Worm (Caenorhabditis elegans): ENCODE measurements around the gene ZK418.10.

Gene ZK418.10

ce11 chrIII:7069981-7070380 is 20.5 kb downstream of the ZK418.10 start, which contains the start of gene tmem-17:
tmem-17 (plus strand) TSS chrIII:7070281.
- no peak for TF ChIP-seq egl-27 (tag; optimal IDR thresholded peaks at IDR 0.05)
- no peak for TF ChIP-seq nhr-6 (tag; optimal IDR thresholded peaks at IDR 0.05)
- TF ChIP-seq ztf-11 (tag; optimal IDR thresholded peaks at IDR 0.05): no peak
- no peak for TF ChIP-seq nhr-237 (tag; optimal IDR thresholded peaks at IDR 0.05)
- TF ChIP-seq fos-1 (tag; optimal IDR thresholded peaks at IDR 0.05): no peak
- no peak for TF ChIP-seq ceh-82 (tag; optimal IDR thresholded peaks at IDR 0.05)
- TF ChIP-seq unc-62 (GFP tag; optimal IDR thresholded peaks at IDR 0.05): no peak
- TF ChIP-seq mdl-1 (tag; optimal IDR thresholded peaks at IDR 0.05): no peak
- TF ChIP-seq alr-1 (tag; optimal IDR thresholded peaks at IDR 0.05): no peak
- TF ChIP-seq aly-2 (tag; optimal IDR thresholded peaks at IDR 0.05): no peak
- TF ChIP-seq lin-13 (GFP tag; optimal IDR thresholded peaks at IDR 0.05): no peak
- TF ChIP-seq C34F6.9 (tag; optimal IDR thresholded peaks at IDR 0.05): no peak
- TF ChIP-seq ceh-16 (tag; optimal IDR thresholded peaks at IDR 0.05): no peak
- no peak for TF ChIP-seq elt-1 (tag; optimal IDR thresholded peaks at IDR 0.05)
- no peak for TF ChIP-seq ZK546.5 (tag; optimal IDR thresholded peaks at IDR 0.05)
- TF ChIP-seq unc-39 (tag; optimal IDR thresholded peaks at IDR 0.05): no peak
- no peak for TF ChIP-seq sma-3 (GFP tag; optimal IDR thresholded peaks at IDR 0.05)
- TF ChIP-seq Y55F3AM.14 (GFP tag; optimal IDR thresholded peaks at IDR 0.05): no peak

DNA sequence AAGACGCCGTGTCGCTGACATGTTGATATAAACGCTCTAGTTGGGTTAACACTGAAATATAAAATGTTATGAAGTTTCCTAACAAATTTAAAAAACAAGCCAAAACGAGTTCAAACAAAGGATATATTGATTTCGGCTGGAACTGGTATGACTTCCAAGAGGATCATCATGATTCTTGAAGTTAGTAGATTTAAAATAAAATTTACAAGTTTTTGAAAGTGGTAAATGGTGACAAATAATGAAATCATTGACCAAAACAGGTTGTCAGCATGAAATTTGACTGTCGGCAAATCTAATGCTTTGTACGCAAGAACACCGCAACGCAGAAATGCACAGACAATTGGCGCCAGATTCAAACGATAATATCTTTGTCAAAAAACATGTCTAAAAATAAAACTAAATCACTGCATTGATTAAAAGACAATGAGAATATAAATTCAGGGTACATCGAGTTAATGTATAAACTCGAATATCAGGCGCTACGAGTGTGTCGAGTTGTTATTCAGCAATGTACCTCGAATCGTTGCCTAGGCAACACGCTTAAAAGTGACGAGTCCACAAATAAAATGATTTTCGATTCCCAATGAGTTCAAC is 21.9 kb downstream of the ZK418.10 start, which contains the start of the genes ubc-18 and R01H2.8:
Gene ubc-18, minus strand, starts transcription at position 51 of the 594 bp plus-strand sequence.
Gene R01H2.8, plus strand, starts transcription at position 544 of the 594 bp plus-strand sequence.
- peak; percentile 56 for TF ChIP-seq unc-55 (GFP tag; optimal IDR thresholded peaks at IDR 0.05)
- TF ChIP-seq lin-39 (tag; optimal IDR thresholded peaks at IDR 0.05): no peak
- TF ChIP-seq sma-9 (GFP tag; optimal IDR thresholded peaks at IDR 0.05): peak; percentile 6
- TF ChIP-seq sma-9 (tag; optimal IDR thresholded peaks at IDR 0.05): no peak
- TF ChIP-seq nhr-129 (tag; optimal IDR thresholded peaks at IDR 0.05): peak; percentile 68
- no peak for TF ChIP-seq ztf-4 (tag; optimal IDR thresholded peaks at IDR 0.05)
- peak; percentile 88 for TF ChIP-seq gmeb-1 (tag; optimal IDR thresholded peaks at IDR 0.05)
- peak in 1 of 2 experiments; percentile 68 for TF ChIP-seq lsy-2 (tag; optimal IDR thresholded peaks at IDR 0.05)
- peak; percentile 17 for TF ChIP-seq egl-27 (tag; optimal IDR thresholded peaks at IDR 0.05)
- TF ChIP-seq crh-2 (tag; optimal IDR thresholded peaks at IDR 0.05): peak; percentile 41
- no peak for TF ChIP-seq skn-1 (tag; optimal IDR thresholded peaks at IDR 0.05)
- TF ChIP-seq C34F6.9 (tag; optimal IDR thresholded peaks at IDR 0.05): peak; percentile 65

ce11 chrIII:7067385-7067896 is 23.1 kb downstream of the ZK418.10 start, which contains the start of gene ger-1:
ger-1 (minus strand) TSS chrIII:7067477.
- no peak for TF ChIP-seq ztf-11 (tag; optimal IDR thresholded peaks at IDR 0.05)
- no peak for TF ChIP-seq aly-2 (tag; optimal IDR thresholded peaks at IDR 0.05)
- TF ChIP-seq lin-39 (tag; optimal IDR thresholded peaks at IDR 0.05): no peak
- TF ChIP-seq nhr-77 (tag; optimal IDR thresholded peaks at IDR 0.05): no peak

- no peak for TF ChIP-seq snpc-4 (tag; optimal IDR thresholded peaks at IDR 0.05)
- TF ChIP-seq ama-1 (optimal IDR thresholded peaks at IDR 0.05): no peak
- no peak for TF ChIP-seq nhr-237 (tag; optimal IDR thresholded peaks at IDR 0.05)
- no peak for TF ChIP-seq dmd-4 (tag; optimal IDR thresholded peaks at IDR 0.05)
- no peak for TF ChIP-seq mab-5 (tag; optimal IDR thresholded peaks at IDR 0.05)
- no peak for TF ChIP-seq R02D3.7 (tag; optimal IDR thresholded peaks at IDR 0.05)
- TF ChIP-seq nhr-77 (tag; optimal IDR thresholded peaks at IDR 0.05): no peak
- no peak for TF ChIP-seq nhr-11 (tag; optimal IDR thresholded peaks at IDR 0.05)
- TF ChIP-seq mdl-1 (tag; optimal IDR thresholded peaks at IDR 0.05): no peak
- no peak for TF ChIP-seq egl-27 (tag; optimal IDR thresholded peaks at IDR 0.05)
- TF ChIP-seq crh-2 (tag; optimal IDR thresholded peaks at IDR 0.05): no peak
- no peak for TF ChIP-seq blmp-1 (tag; optimal IDR thresholded peaks at IDR 0.05; ENCODE audit: insufficient read depth)
- no peak for TF ChIP-seq Y55F3AM.14 (GFP tag; optimal IDR thresholded peaks at IDR 0.05)
- TF ChIP-seq sma-9 (GFP tag; optimal IDR thresholded peaks at IDR 0.05): no peak
- TF ChIP-seq sma-9 (tag; optimal IDR thresholded peaks at IDR 0.05): no peak
- no peak for TF ChIP-seq lin-39 (tag; optimal IDR thresholded peaks at IDR 0.05)
These were observed 26.3 kb downstream of the ZK418.10 start, which contains the start of gene R01H2.4 for ce11 chrIII:7064185-7064584. R01H2.4 (minus strand) TSS chrIII:7064285.

Measured in whole organism, L2 larva.